Fruit fly (Drosophila melanogaster) whole organism, embryonic: ENCODE measurements around the gene Caf1-55.

Experiments used
- Atf3 ChIP-seq: fragments of 200-800 bp; sonication (Bioruptor generic); optimal IDR thresholded peaks from 3 replicates; lab custom pipeline; 2016; ENCODE audit warnings: missing biosample characterization, missing genetic modification characterization
- Bgb ChIP-seq: fragments of 200-800 bp; sonication (Bioruptor generic); IDR thresholded peaks from 2 replicates; pipeline ENCODE4 v1.3.6; 2022; ENCODE audit warnings: missing biosample characterization, missing genetic modification characterization; ENCODE audit not compliant: partially characterized antibody
- CG10979 ChIP-seq: fragments of 200-800 bp; sonication (Bioruptor generic); optimal IDR thresholded peaks from 2 replicates; lab custom pipeline; 2018; ENCODE audit warnings: missing biosample characterization, mild to moderate bottlenecking, missing genetic modification characterization, moderate library complexity
- CG12744 ChIP-seq: fragments of 200-800 bp; sonication (Bioruptor generic); optimal IDR thresholded peaks from 2 replicates; lab custom pipeline; 2016; ENCODE audit warnings: missing biosample characterization, missing genetic modification characterization
- CG13287 ChIP-seq: fragments of 200-800 bp; sonication (Bioruptor generic); IDR thresholded peaks from 2 replicates; pipeline ENCODE4 v1.3.6; 2022; ENCODE audit warnings: missing biosample characterization, missing genetic modification characterization; ENCODE audit not compliant: partially characterized antibody
- CG15514 ChIP-seq: fragments of 200-800 bp; sonication (Bioruptor generic); optimal IDR thresholded peaks from 3 replicates; lab custom pipeline; 2017; ENCODE audit warnings: missing biosample characterization, missing genetic modification characterization, mild to moderate bottlenecking, moderate library complexity, missing genetic modification reagents
- CG1603 ChIP-seq: fragments of 200-800 bp; sonication (Bioruptor generic); optimal IDR thresholded peaks from 2 replicates; lab custom pipeline; 2019; ENCODE audit warnings: missing biosample characterization, mild to moderate bottlenecking, missing genetic modification characterization, moderate library complexity
- CG18599 ChIP-seq: fragments of 200-800 bp; sonication (Bioruptor generic); optimal IDR thresholded peaks from 3 replicates; lab custom pipeline; 2017; ENCODE audit warnings: missing biosample characterization, missing genetic modification characterization, mild to moderate bottlenecking, moderate library complexity, missing genetic modification reagents
- CG2116 ChIP-seq: fragments of 200-800 bp; sonication (Bioruptor generic); optimal IDR thresholded peaks from 3 replicates; lab custom pipeline; 2018; ENCODE audit warnings: missing biosample characterization, mild to moderate bottlenecking, missing genetic modification characterization
- CG3065 ChIP-seq: fragments of 200-800 bp; sonication (Bioruptor generic); optimal IDR thresholded peaks from 2 replicates; lab custom pipeline; 2016; ENCODE audit warnings: missing biosample characterization, missing genetic modification characterization
- CG42726 ChIP-seq: fragments of 200-800 bp; sonication (Bioruptor generic); IDR thresholded peaks from 2 replicates; pipeline ENCODE4 v1.3.6; 2022; ENCODE audit warnings: missing biosample characterization, missing genetic modification characterization; ENCODE audit not compliant: partially characterized antibody
- CG4282 ChIP-seq: fragments of 200-800 bp; sonication (Bioruptor generic); optimal IDR thresholded peaks from 2 replicates; lab custom pipeline; 2016; ENCODE audit warnings: missing biosample characterization, missing genetic modification characterization
- CG5180 ChIP-seq: fragments of 200-800 bp; sonication (Bioruptor generic); optimal IDR thresholded peaks from 3 replicates; lab custom pipeline; 2017; ENCODE audit warnings: missing biosample characterization, missing genetic modification characterization, mild to moderate bottlenecking, moderate library complexity, missing genetic modification reagents
- CG6689 ChIP-seq: fragments of 200-800 bp; sonication (Bioruptor generic); IDR thresholded peaks from 2 replicates; pipeline ENCODE4 v1.3.6; 2022; ENCODE audit warnings: missing biosample characterization, missing genetic modification characterization
- CG7786 ChIP-seq: fragments of 200-800 bp; sonication (Bioruptor generic); optimal IDR thresholded peaks from 2 replicates; lab custom pipeline; 2016; ENCODE audit warnings: missing biosample characterization, missing genetic modification characterization
- CG8359 ChIP-seq: fragments of 200-800 bp; sonication (Bioruptor generic); optimal IDR thresholded peaks from 2 replicates; lab custom pipeline; 2017; ENCODE audit warnings: missing biosample characterization, mild to moderate bottlenecking, missing genetic modification characterization, borderline replicate concordance
- CG8388 ChIP-seq: fragments of 200-800 bp; sonication (Bioruptor generic); optimal IDR thresholded peaks from 2 replicates; lab custom pipeline; 2019; ENCODE audit warnings: missing biosample characterization, mild to moderate bottlenecking, missing genetic modification characterization, moderate library complexity
- CG9215 ChIP-seq: fragments of 200-800 bp; sonication (Bioruptor generic); IDR thresholded peaks from 2 replicates; pipeline ENCODE4 v1.3.6; 2022; ENCODE audit warnings: missing biosample characterization, missing genetic modification characterization
- CG9437 ChIP-seq: fragments of 200-800 bp; sonication (Bioruptor generic); optimal IDR thresholded peaks from 2 replicates; lab custom pipeline; 2018; ENCODE audit warnings: missing biosample characterization, mild to moderate bottlenecking, missing genetic modification characterization
- CkIIα-i1 ChIP-seq: fragments of 200-800 bp; sonication (Bioruptor generic); IDR thresholded peaks from 2 replicates; pipeline ENCODE4 v1.3.6; 2022; ENCODE audit warnings: missing biosample characterization, missing genetic modification characterization
- D19B ChIP-seq: fragments of 200-800 bp; sonication (Bioruptor generic); optimal IDR thresholded peaks from 2 replicates; lab custom pipeline; 2017; ENCODE audit warnings: missing biosample characterization, mild to moderate bottlenecking, missing genetic modification characterization
- Dip3 ChIP-seq: fragments of 200-800 bp; sonication (Bioruptor generic); optimal IDR thresholded peaks from 3 replicates; lab custom pipeline; 2016; ENCODE audit warnings: missing biosample characterization, missing genetic modification characterization
- Eip74EF ChIP-seq, 2 experiments: fragments of 200-800 bp in 1 of 2; fragments of >200 bp in 1 of 2; sonication (Bioruptor generic) in 1 of 2; optimal IDR thresholded peaks; 2 replicates each; lab custom pipeline; 2017 to 2019; ENCODE audit warnings: missing biosample characterization in 2 of 2, missing genetic modification characterization in 2 of 2, mild to moderate bottlenecking in 1 of 2, moderate library complexity in 1 of 2
- H2.0 ChIP-seq: fragments of 200-800 bp; sonication (Bioruptor generic); IDR thresholded peaks from 2 replicates; pipeline ENCODE4 v1.3.6; 2022; ENCODE audit warnings: missing biosample characterization, missing genetic modification characterization
- Hr51 ChIP-seq, 2 experiments: fragments of 200-800 bp; sonication (Bioruptor generic); optimal IDR thresholded peaks; 2 replicates in 1 of 2; 3 replicates in 1 of 2; lab custom pipeline; 2016 to 2018; ENCODE audit warnings: missing biosample characterization in 2 of 2, missing genetic modification characterization in 2 of 2, mild to moderate bottlenecking in 1 of 2, moderate library complexity in 1 of 2
- Hr78 ChIP-seq, 2 experiments: fragments of 200-800 bp in 1 of 2; fragments of >200 bp in 1 of 2; sonication (Bioruptor generic) in 1 of 2; optimal IDR thresholded peaks; 2 replicates each; lab custom pipeline; 2017 to 2019; ENCODE audit warnings: missing biosample characterization in 2 of 2, missing genetic modification characterization in 2 of 2, mild to moderate bottlenecking in 1 of 2, moderate library complexity in 1 of 2
- Myb ChIP-seq: fragments of 200-800 bp; sonication (Bioruptor generic); optimal IDR thresholded peaks from 2 replicates; lab custom pipeline; 2016; ENCODE audit warnings: missing biosample characterization, missing genetic modification characterization
- Nf-YA ChIP-seq: fragments of 200-800 bp; sonication (Bioruptor generic); IDR thresholded peaks from 2 replicates; pipeline ENCODE4 v1.3.6; 2022; ENCODE audit warnings: missing biosample characterization, missing genetic modification characterization
- Nf-YB ChIP-seq: fragments of 200-800 bp; sonication (Bioruptor generic); optimal IDR thresholded peaks from 3 replicates; lab custom pipeline; 2019; ENCODE audit warnings: missing biosample characterization, mild to moderate bottlenecking, missing genetic modification characterization, moderate library complexity
- Spps ChIP-seq: fragments of 200-800 bp; sonication (Bioruptor generic); optimal IDR thresholded peaks from 2 replicates; lab custom pipeline; 2018; ENCODE audit warnings: missing biosample characterization, mild to moderate bottlenecking, missing genetic modification characterization
- Usf ChIP-seq: fragments of 200-800 bp; sonication (Bioruptor generic); optimal IDR thresholded peaks from 2 replicates; lab custom pipeline; 2017; ENCODE audit warnings: missing genotype, missing biosample characterization, missing genetic modification characterization
- abd-A ChIP-seq: fragments of 200-800 bp; sonication (Bioruptor generic); optimal IDR thresholded peaks from 3 replicates; lab custom pipeline; 2019; ENCODE audit warnings: missing biosample characterization, mild to moderate bottlenecking, missing genetic modification characterization, moderate library complexity
- az2 ChIP-seq: fragments of 200-800 bp; sonication (Bioruptor generic); optimal IDR thresholded peaks from 3 replicates; lab custom pipeline; 2016; ENCODE audit warnings: missing biosample characterization, missing genetic modification characterization
- bsh ChIP-seq, 2 experiments: fragments of 200-800 bp; sonication (Bioruptor generic); optimal IDR thresholded peaks; 2 replicates each; lab custom pipeline; 2017 to 2018; ENCODE audit warnings: mild to moderate bottlenecking in 2 of 2, missing biosample characterization in 2 of 2, missing genetic modification characterization in 2 of 2, moderate library complexity in 1 of 2
- chn ChIP-seq: fragments of 200-800 bp; sonication (Bioruptor generic); optimal IDR thresholded peaks from 2 replicates; lab custom pipeline; 2016; ENCODE audit warnings: missing biosample characterization, missing genetic modification characterization
- ci ChIP-seq: fragments of 200-800 bp; sonication (Bioruptor generic); IDR thresholded peaks from 3 replicates; pipeline ENCODE4 v1.3.6; 2022; ENCODE audit warnings: missing biosample characterization, missing genetic modification characterization
- crc ChIP-seq: fragments of 200-800 bp; sonication (Bioruptor generic); optimal IDR thresholded peaks from 2 replicates; lab custom pipeline; 2016; ENCODE audit warnings: missing biosample characterization, missing genetic modification characterization
- dpn ChIP-seq, 2 experiments: fragments of 200-800 bp; sonication (Bioruptor generic); optimal IDR thresholded peaks; 3 replicates each; lab custom pipeline; 2016; ENCODE audit warnings: missing biosample characterization in 2 of 2, missing genetic modification characterization in 2 of 2
- dysf ChIP-seq: fragments of 200-800 bp; sonication (Bioruptor generic); IDR thresholded peaks from 3 replicates; pipeline ENCODE4 v1.3.6; 2022; ENCODE audit warnings: missing biosample characterization, missing genetic modification characterization
- exex ChIP-seq: fragments of 200-800 bp; sonication (Bioruptor generic); optimal IDR thresholded peaks from 4 replicates; lab custom pipeline; 2018; ENCODE audit warnings: missing biosample characterization, mild to moderate bottlenecking, missing genetic modification characterization, moderate library complexity
- gt ChIP-seq: fragments of 200-800 bp; sonication (Bioruptor generic); IDR thresholded peaks from 2 replicates; pipeline ENCODE4 v1.3.6; 2022; ENCODE audit warnings: missing biosample characterization, missing genetic modification characterization
- jigr1 ChIP-seq: fragments of 200-800 bp; sonication (Bioruptor generic); IDR thresholded peaks from 3 replicates; pipeline ENCODE4 v1.3.6; 2022; ENCODE audit warnings: missing biosample characterization, missing genetic modification characterization
- pzg ChIP-seq: fragments of 200-800 bp; sonication (Bioruptor generic); optimal IDR thresholded peaks from 3 replicates; lab custom pipeline; 2018; ENCODE audit warnings: missing biosample characterization, mild to moderate bottlenecking, missing genetic modification characterization, moderate library complexity
- repo ChIP-seq: fragments of 200-800 bp; sonication (Bioruptor generic); optimal IDR thresholded peaks from 2 replicates; lab custom pipeline; 2016; ENCODE audit warnings: missing biosample characterization, missing genetic modification characterization
- seq ChIP-seq: fragments of 200-800 bp; sonication (Bioruptor generic); IDR thresholded peaks from 2 replicates; pipeline ENCODE4 v1.3.6; 2022; ENCODE audit warnings: missing biosample characterization, missing genetic modification characterization
- sna ChIP-seq: fragments of 200-800 bp; sonication (Bioruptor generic); IDR thresholded peaks from 2 replicates; pipeline ENCODE4 v1.3.6; 2022; ENCODE audit warnings: missing biosample characterization, missing genetic modification characterization; ENCODE audit not compliant: partially characterized antibody
- z ChIP-seq: fragments of 200-800 bp; sonication (Bioruptor generic); IDR thresholded peaks from 3 replicates; pipeline ENCODE4 v1.3.6; 2022; ENCODE audit warnings: missing biosample characterization, missing genetic modification characterization

Gene Caf1-55

DNA sequence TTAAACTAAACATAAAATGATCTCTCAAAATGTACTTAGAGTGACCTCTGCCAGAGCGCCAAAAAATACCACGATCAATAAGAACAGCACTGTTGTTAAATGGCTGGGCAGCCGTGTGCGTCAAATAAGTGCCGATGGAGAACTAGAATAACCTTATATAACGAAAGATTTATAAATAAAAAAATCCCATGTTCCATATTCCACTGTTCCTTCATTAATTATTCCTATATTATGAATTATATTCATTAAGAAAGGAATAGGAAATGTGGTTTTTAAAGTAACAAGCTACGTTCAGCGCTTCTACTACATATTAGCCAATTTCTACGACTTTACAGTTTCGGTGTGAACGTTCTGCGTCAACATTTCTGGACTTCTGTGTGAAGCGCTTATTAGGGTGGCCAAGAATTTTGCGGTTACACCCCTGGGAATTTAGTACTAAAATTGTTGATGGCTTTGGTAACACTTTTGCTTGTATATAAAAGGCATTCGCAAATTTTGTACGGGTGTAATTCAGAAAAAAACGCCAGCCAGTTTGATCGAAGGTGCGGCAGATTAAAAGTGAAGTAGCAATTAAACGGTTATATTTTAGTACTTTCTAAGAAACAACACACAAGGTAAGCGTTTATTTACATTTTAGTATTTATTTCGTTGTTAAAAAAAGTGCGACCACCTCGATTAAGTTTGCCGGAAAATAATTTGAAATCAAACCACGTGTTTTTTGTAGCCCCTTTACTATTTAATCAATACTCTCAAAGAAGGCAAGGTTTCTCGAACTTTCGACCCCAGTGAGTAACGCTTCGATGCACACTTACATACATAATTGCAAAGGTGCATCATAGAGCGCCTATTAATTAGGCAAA, 17.0 kb downstream of the Caf1-55 start, which contains the start of the genes tefu and Hsc70-4 (continued):
- TF ChIP-seq CG18599 (peak; percentile 41), CG4282 (GFP tag; lab: Kevin White, UChicago) (no peak), chn (GFP tag; lab: Kevin White, UChicago) (peak; percentile 82), CG42726 (GFP tag; lab: Robert Waterston, UW) (peak; percentile 68), D19B (peak; percentile 42), pzg (GFP tag; lab: Kevin White, UChicago) (peak; percentile 91), CG15514 (GFP tag; lab: Kevin White, UChicago) (peak; percentile 74), Bgb (peak; percentile 28; the same call in 1 of the 2 replicates), CG12744 (GFP tag; lab: Kevin White, UChicago) (peak; percentile 13), CG3065 (GFP tag; lab: Kevin White, UChicago) (peak; percentile 58), Eip74EF (GFP tag; optimal IDR thresholded peaks at IDR 0.05; lab: Kevin White, UChicago) (peak in 1 of 2 experiments; percentile 82), CkIIα-i1 (GFP tag; lab: Robert Waterston, UW) (no peak), Atf3 (GFP tag; lab: Kevin White, UChicago) (peak; percentile 71), CG2116 (peak; percentile 97), CG1603 (tag; lab: Kevin White, UChicago) (peak; percentile 80), CG6689 (peak; percentile 82), dpn (GFP tag; optimal IDR thresholded peaks at IDR 0.05; lab: Kevin White, UChicago) (peak; percentile 79 to 83), bsh (GFP tag; optimal IDR thresholded peaks at IDR 0.05; lab: Kevin White, UChicago) (no peak), ci (GFP tag; lab: Robert Waterston, UW) (peak; percentile 76; the same call in 2 of the 3 replicates), Myb (GFP tag; lab: Kevin White, UChicago) (peak; percentile 50), az2 (GFP tag; lab: Kevin White, UChicago) (peak; percentile 65), gt (GFP tag; lab: Robert Waterston, UW) (no peak), crc (GFP tag; lab: Kevin White, UChicago) (peak; percentile 8), Nf-YA (peak; percentile 52; the same call in 1 of the 2 replicates), CG8388 (peak; percentile 50), CG7786 (peak; percentile 60), CG8359 (GFP tag; lab: Kevin White, UChicago) (peak; percentile 26), Hr78 (GFP tag; optimal IDR thresholded peaks at IDR 0.05; lab: Kevin White, UChicago) (peak in 1 of 2 experiments; percentile 77), H2.0 (GFP tag; lab: Robert Waterston, UW) (peak; percentile 70), abd-A (tag; lab: Kevin White, UChicago) (no peak), Hr51 (GFP tag; optimal IDR thresholded peaks at IDR 0.05; lab: Kevin White, UChicago) (peak in 1 of 2 experiments; percentile 70), Spps (tag; lab: Kevin White, UChicago) (peak; percentile 1), CG10979 (tag; lab: Kevin White, UChicago) (peak; percentile 57), CG9215 (peak; percentile 81), CG9437 (peak; percentile 51), CG5180 (GFP tag; lab: Kevin White, UChicago) (no peak), sna (GFP tag; lab: Robert Waterston, UW) (no peak), z (GFP tag; lab: Robert Waterston, UW) (no peak; the same call in 2 of the 3 replicates), jigr1 (GFP tag; lab: Robert Waterston, UW) (peak; percentile 69; the same call in 2 of the 3 replicates), seq (GFP tag; lab: Robert Waterston, UW) (peak; percentile 63), Usf (peak; percentile 78), Dip3 (GFP tag; lab: Kevin White, UChicago) (peak; percentile 77), CG13287 (GFP tag; lab: Robert Waterston, UW) (peak; percentile 31), repo (GFP tag; lab: Kevin White, UChicago) (no peak), dysf (GFP tag; lab: Robert Waterston, UW) (peak; percentile 85), Nf-YB (GFP tag; lab: Kevin White, UChicago) (no peak), exex (peak; percentile 30)
